Fruit fly (Drosophila melanogaster) Kc167 (cell line): ENCODE data around the gene CG12438.

Experiments
- Sin3A ChIP-seq: fragments of >200 bp; optimal IDR thresholded peaks from 2 replicates; lab custom pipeline; 2018; ENCODE audit warnings: missing external identifiers
- psq ChIP-seq: fragments of >200 bp; optimal IDR thresholded peaks from 2 replicates; lab custom pipeline; 2017; ENCODE audit warnings: missing external identifiers

- no peak for TF ChIP-seq Sin3A (lab: Kevin White, UChicago)
- TF ChIP-seq psq (lab: Kevin White, UChicago) = no peak
Observed at dm6 chr2L:8717618-8718336, 34.3 kb upstream of the CG12438 start.
